Worm (Caenorhabditis elegans) whole organism, late embryonic: ENCODE measurements around the gene C04B4.6.

ENCODE experiments used
- K02D7.2 ChIP-seq: sonication (generic microtip); optimal IDR thresholded peaks from 2 replicates; lab custom pipeline; 2017; ENCODE audit warnings: mild to moderate bottlenecking, missing genetic modification characterization, missing compliant biosample characterization
- ama-1 ChIP-seq: fragments of 150-350 bp; optimal IDR thresholded peaks from 2 replicates; lab custom pipeline; 2014
- ceh-6 ChIP-seq: fragments of 200-800 bp; sonication (Bioruptor generic); optimal IDR thresholded peaks from 2 replicates; lab custom pipeline; 2018; ENCODE audit warnings: mild to moderate bottlenecking, missing genetic modification characterization, missing compliant biosample characterization
- ceh-9 ChIP-seq: sonication (generic microtip); optimal IDR thresholded peaks from 2 replicates; lab custom pipeline; 2016; ENCODE audit warnings: mild to moderate bottlenecking, missing genetic modification characterization, inconsistent platforms, missing compliant biosample characterization
- fkh-10 ChIP-seq: fragments of 150-350 bp; optimal IDR thresholded peaks from 2 replicates; lab custom pipeline; 2014; ENCODE audit warnings: missing biosample characterization, missing genetic modification reagents, missing genetic modification characterization
- hlh-13 ChIP-seq: fragments of 200-800 bp; sonication (Bioruptor generic); optimal IDR thresholded peaks from 2 replicates; lab custom pipeline; 2018; ENCODE audit warnings: mild to moderate bottlenecking, missing genetic modification characterization, missing compliant biosample characterization
- mec-3 ChIP-seq: sonication (generic microtip); optimal IDR thresholded peaks from 2 replicates; lab custom pipeline; 2016; ENCODE audit warnings: borderline replicate concordance, missing genetic modification characterization, missing compliant biosample characterization
- nhr-11 ChIP-seq: fragments of 150-350 bp; optimal IDR thresholded peaks from 2 replicates; lab custom pipeline; 2014; ENCODE audit warnings: missing biosample characterization, missing genetic modification characterization
- pag-3 ChIP-seq: sonication (generic microtip); optimal IDR thresholded peaks from 2 replicates; lab custom pipeline; 2016; ENCODE audit warnings: missing compliant biosample characterization, missing genetic modification characterization, borderline replicate concordance

ce11 chrX:12284161-12284560, 8.7 kb upstream of the C04B4.6 start:
- TF ChIP-seq mec-3 (no peak), ceh-9 (tag; lab: Kevin White, UChicago) (no peak), nhr-11 (tag; lab: Kevin White, UChicago) (no peak), hlh-13 (GFP tag; lab: Kevin White, UChicago) (no peak), fkh-10 (no peak), ama-1 (no peak), ceh-6 (no peak), K02D7.2 (tag; lab: Kevin White, UChicago) (no peak), pag-3 (no peak)
